Fruit fly (Drosophila melanogaster) whole organism, embryonic: ENCODE results near the gene CG13070.

Experiments used
- Aef1 ChIP-seq: fragments of 200-800 bp; sonication (Bioruptor generic); IDR thresholded peaks from 3 replicates; pipeline ENCODE4 v1.3.6; 2022; ENCODE audit warnings: missing biosample characterization, missing genetic modification characterization
- BEAF-32 ChIP-seq: fragments of 200-800 bp; sonication (Bioruptor generic); optimal IDR thresholded peaks from 3 replicates; lab custom pipeline; 2017; ENCODE audit warnings: missing biosample characterization, missing genetic modification characterization, mild to moderate bottlenecking, moderate library complexity, missing genetic modification reagents
- CG10209 ChIP-seq: fragments of 200-800 bp; sonication (Bioruptor generic); optimal IDR thresholded peaks from 3 replicates; lab custom pipeline; 2017; ENCODE audit warnings: missing biosample characterization, mild to moderate bottlenecking, missing genetic modification characterization, missing genetic modification reagents
- CG12104 ChIP-seq: fragments of 200-800 bp; sonication (Bioruptor generic); optimal IDR thresholded peaks from 3 replicates; lab custom pipeline; 2016; ENCODE audit warnings: missing biosample characterization, missing genetic modification characterization
- CG13296 ChIP-seq: fragments of 200-800 bp; sonication (Bioruptor generic); optimal IDR thresholded peaks from 3 replicates; lab custom pipeline; 2018; ENCODE audit warnings: missing biosample characterization, mild to moderate bottlenecking, missing genetic modification characterization
- CG13424 ChIP-seq: fragments of 200-800 bp; sonication (Bioruptor generic); optimal IDR thresholded peaks from 2 replicates; lab custom pipeline; 2019; ENCODE audit warnings: missing biosample characterization, mild to moderate bottlenecking, missing genetic modification characterization, moderate library complexity
- CG13624 ChIP-seq: fragments of 200-800 bp; sonication (Bioruptor generic); optimal IDR thresholded peaks from 2 replicates; lab custom pipeline; 2016; ENCODE audit warnings: missing biosample characterization, missing genetic modification characterization
- CG14050 ChIP-seq: fragments of 200-800 bp; sonication (Bioruptor generic); IDR thresholded peaks from 3 replicates; pipeline ENCODE4 v1.3.6; 2022; ENCODE audit warnings: missing biosample characterization, missing genetic modification characterization
- CG14710 ChIP-seq: fragments of 200-800 bp; sonication (Bioruptor generic); optimal IDR thresholded peaks from 3 replicates; lab custom pipeline; 2019; ENCODE audit warnings: missing biosample characterization, mild to moderate bottlenecking, missing genetic modification characterization, moderate library complexity
- CG15269 ChIP-seq: fragments of 200-800 bp; sonication (Bioruptor generic); optimal IDR thresholded peaks from 2 replicates; lab custom pipeline; 2018; ENCODE audit warnings: missing biosample characterization, mild to moderate bottlenecking, missing genetic modification characterization, moderate library complexity
- CG1529 ChIP-seq: fragments of 200-800 bp; sonication (Bioruptor generic); optimal IDR thresholded peaks from 3 replicates; lab custom pipeline; 2018; ENCODE audit warnings: missing biosample characterization, missing genetic modification characterization
- CG1602 ChIP-seq: fragments of 200-800 bp; sonication (Bioruptor generic); optimal IDR thresholded peaks from 3 replicates; lab custom pipeline; 2016; ENCODE audit warnings: missing biosample characterization, missing genetic modification characterization
- CG16813 ChIP-seq: fragments of 200-800 bp; sonication (Bioruptor generic); IDR thresholded peaks from 3 replicates; pipeline ENCODE4 v1.3.6; 2022; ENCODE audit warnings: missing biosample characterization, missing genetic modification characterization; ENCODE audit not compliant: partially characterized antibody
- CG17359 ChIP-seq: fragments of 200-800 bp; sonication (Bioruptor generic); optimal IDR thresholded peaks from 3 replicates; lab custom pipeline; 2018; ENCODE audit warnings: missing biosample characterization, mild to moderate bottlenecking, missing genetic modification characterization, moderate library complexity
- CG42726 ChIP-seq: fragments of 200-800 bp; sonication (Bioruptor generic); IDR thresholded peaks from 2 replicates; pipeline ENCODE4 v1.3.6; 2022; ENCODE audit warnings: missing biosample characterization, missing genetic modification characterization; ENCODE audit not compliant: partially characterized antibody
- CG4424 ChIP-seq: fragments of 200-800 bp; sonication (Bioruptor generic); optimal IDR thresholded peaks from 3 replicates; lab custom pipeline; 2016; ENCODE audit warnings: missing biosample characterization, missing genetic modification characterization
- CG6765 ChIP-seq: fragments of 200-800 bp; sonication (Bioruptor generic); optimal IDR thresholded peaks from 3 replicates; lab custom pipeline; 2017; ENCODE audit warnings: missing biosample characterization, mild to moderate bottlenecking, missing genetic modification characterization
- CG6791 ChIP-seq: fragments of 200-800 bp; sonication (Bioruptor generic); IDR thresholded peaks from 3 replicates; pipeline ENCODE4 v1.3.6; 2022; ENCODE audit warnings: missing biosample characterization, missing genetic modification characterization; ENCODE audit not compliant: partially characterized antibody
- CG7556 ChIP-seq: fragments of 200-800 bp; sonication (Bioruptor generic); optimal IDR thresholded peaks from 2 replicates; lab custom pipeline; 2017; ENCODE audit warnings: missing biosample characterization, mild to moderate bottlenecking, missing genetic modification characterization
- CG8359 ChIP-seq: fragments of 200-800 bp; sonication (Bioruptor generic); optimal IDR thresholded peaks from 2 replicates; lab custom pipeline; 2017; ENCODE audit warnings: missing biosample characterization, mild to moderate bottlenecking, missing genetic modification characterization, borderline replicate concordance
- E2f2 ChIP-seq: fragments of 200-800 bp; sonication (Bioruptor generic); IDR thresholded peaks from 2 replicates; pipeline ENCODE4 v1.3.6; 2022; ENCODE audit warnings: missing biosample characterization, missing genetic modification characterization
- Eip74EF ChIP-seq, 2 experiments: fragments of 200-800 bp in 1 of 2; fragments of >200 bp in 1 of 2; sonication (Bioruptor generic) in 1 of 2; optimal IDR thresholded peaks; 2 replicates each; lab custom pipeline; 2017 to 2019; ENCODE audit warnings: missing biosample characterization in 2 of 2, missing genetic modification characterization in 2 of 2, mild to moderate bottlenecking in 1 of 2, moderate library complexity in 1 of 2
- Ets97D ChIP-seq: fragments of 200-800 bp; sonication (Bioruptor generic); optimal IDR thresholded peaks from 3 replicates; lab custom pipeline; 2016; ENCODE audit warnings: missing biosample characterization, missing genetic modification characterization
- Hsf ChIP-seq: fragments of 200-800 bp; sonication (Bioruptor generic); optimal IDR thresholded peaks from 3 replicates; lab custom pipeline; 2016; ENCODE audit warnings: missing biosample characterization, missing genetic modification characterization
- Xrp1 ChIP-seq: fragments of 200-800 bp; sonication (Bioruptor generic); IDR thresholded peaks from 2 replicates; pipeline ENCODE4 v1.3.6; 2022; ENCODE audit warnings: missing biosample characterization, missing genetic modification characterization
- ac ChIP-seq: fragments of 200-800 bp; sonication (Bioruptor generic); optimal IDR thresholded peaks from 3 replicates; lab custom pipeline; 2017; ENCODE audit warnings: missing biosample characterization, mild to moderate bottlenecking, missing genetic modification characterization
- ap ChIP-seq: fragments of 200-800 bp; sonication (Bioruptor generic); IDR thresholded peaks from 2 replicates; pipeline ENCODE4 v1.3.6; 2022; ENCODE audit warnings: missing biosample characterization, missing genetic modification characterization
- az2 ChIP-seq: fragments of 200-800 bp; sonication (Bioruptor generic); optimal IDR thresholded peaks from 3 replicates; lab custom pipeline; 2016; ENCODE audit warnings: missing biosample characterization, missing genetic modification characterization
- bowl ChIP-seq: fragments of 200-800 bp; sonication (Bioruptor generic); IDR thresholded peaks from 2 replicates; pipeline ENCODE4 v1.3.6; 2022; ENCODE audit warnings: missing biosample characterization, missing genetic modification characterization
- br ChIP-seq: fragments of >200 bp; optimal IDR thresholded peaks from 2 replicates; lab custom pipeline; 2017
- bsh ChIP-seq, 2 experiments: fragments of 200-800 bp; sonication (Bioruptor generic); optimal IDR thresholded peaks; 2 replicates each; lab custom pipeline; 2017 to 2018; ENCODE audit warnings: mild to moderate bottlenecking in 2 of 2, missing biosample characterization in 2 of 2, missing genetic modification characterization in 2 of 2, moderate library complexity in 1 of 2
- chif ChIP-seq, 2 experiments: fragments of 200-800 bp; sonication (Bioruptor generic); optimal IDR thresholded peaks; 3 replicates each; lab custom pipeline; 2016; ENCODE audit warnings: missing biosample characterization in 2 of 2, missing genetic modification characterization in 2 of 2
- disco-r ChIP-seq: fragments of 200-800 bp; sonication (Bioruptor generic); optimal IDR thresholded peaks from 2 replicates; lab custom pipeline; 2016; ENCODE audit warnings: missing biosample characterization, missing genetic modification characterization
- eve ChIP-seq, 2 experiments: fragments of >200 bp; optimal IDR thresholded peaks; 2 replicates each; lab custom pipeline; 2017; ENCODE audit warnings: missing biosample characterization in 2 of 2, missing genetic modification characterization in 2 of 2
- gem ChIP-seq: fragments of 200-800 bp; sonication (Bioruptor generic); optimal IDR thresholded peaks from 2 replicates; lab custom pipeline; 2019; ENCODE audit warnings: missing biosample characterization, mild to moderate bottlenecking, missing genetic modification characterization, moderate library complexity
- grn ChIP-seq: fragments of 200-800 bp; sonication (Bioruptor generic); optimal IDR thresholded peaks from 3 replicates; lab custom pipeline; 2017; ENCODE audit warnings: missing biosample characterization, missing genetic modification characterization
- hbn ChIP-seq: fragments of 200-800 bp; sonication (Bioruptor generic); IDR thresholded peaks from 2 replicates; pipeline ENCODE4 v1.3.6; 2022; ENCODE audit warnings: missing biosample characterization, missing genetic modification characterization; ENCODE audit not compliant: partially characterized antibody
- hth ChIP-seq: fragments of >200 bp; optimal IDR thresholded peaks from 2 replicates; lab custom pipeline; 2017; ENCODE audit warnings: inconsistent platforms
- insv ChIP-seq, 2 experiments: fragments of 200-800 bp; sonication (Bioruptor generic); optimal IDR thresholded peaks; 3 replicates each; lab custom pipeline; 2016 to 2018; ENCODE audit warnings: missing biosample characterization in 2 of 2, missing genetic modification characterization in 2 of 2
- jumu ChIP-seq: fragments of 200-800 bp; sonication (Bioruptor generic); optimal IDR thresholded peaks from 3 replicates; lab custom pipeline; 2016; ENCODE audit warnings: missing biosample characterization, missing genetic modification characterization
- kah ChIP-seq: fragments of 200-800 bp; sonication (Bioruptor generic); optimal IDR thresholded peaks from 2 replicates; lab custom pipeline; 2018; ENCODE audit warnings: missing biosample characterization, mild to moderate bottlenecking, missing genetic modification characterization
- pfk ChIP-seq: fragments of 200-800 bp; sonication (Bioruptor generic); optimal IDR thresholded peaks from 2 replicates; lab custom pipeline; 2018; ENCODE audit warnings: missing biosample characterization, mild to moderate bottlenecking, missing genetic modification characterization, moderate library complexity
- pita ChIP-seq: fragments of 200-800 bp; sonication (Bioruptor generic); optimal IDR thresholded peaks from 2 replicates; lab custom pipeline; 2017; ENCODE audit warnings: missing biosample characterization, mild to moderate bottlenecking, missing genetic modification characterization
- psq ChIP-seq: fragments of 200-800 bp; sonication (Bioruptor generic); optimal IDR thresholded peaks from 2 replicates; lab custom pipeline; 2017; ENCODE audit warnings: missing biosample characterization, missing genetic modification characterization
- pzg ChIP-seq: fragments of 200-800 bp; sonication (Bioruptor generic); optimal IDR thresholded peaks from 3 replicates; lab custom pipeline; 2018; ENCODE audit warnings: missing biosample characterization, mild to moderate bottlenecking, missing genetic modification characterization, moderate library complexity
- scrt ChIP-seq: fragments of 200-800 bp; sonication (Bioruptor generic); optimal IDR thresholded peaks from 2 replicates; lab custom pipeline; 2018; ENCODE audit warnings: missing biosample characterization, mild to moderate bottlenecking, missing genetic modification characterization, moderate library complexity
- sens ChIP-seq: fragments of 200-800 bp; sonication (Bioruptor generic); peaks from one replicate; lab custom pipeline; 2016; ENCODE audit warnings: missing biosample characterization, missing genetic modification characterization
- sisA ChIP-seq: fragments of 200-800 bp; sonication (Bioruptor generic); IDR thresholded peaks from 2 replicates; pipeline ENCODE4 v1.3.6; 2022; ENCODE audit warnings: missing biosample characterization, missing genetic modification characterization
- tap ChIP-seq: fragments of 200-800 bp; optimal IDR thresholded peaks from 3 replicates; lab custom pipeline; 2019; ENCODE audit warnings: missing biosample characterization, mild to moderate bottlenecking, missing genetic modification characterization, moderate library complexity
- tgo ChIP-seq: fragments of 200-800 bp; sonication (Bioruptor generic); IDR thresholded peaks from 3 replicates; pipeline ENCODE4 v1.3.6; 2022; ENCODE audit warnings: missing biosample characterization, missing genetic modification characterization
- zf30C ChIP-seq: fragments of 200-800 bp; sonication (Bioruptor generic); optimal IDR thresholded peaks from 3 replicates; lab custom pipeline; 2018; ENCODE audit warnings: missing biosample characterization, mild to moderate bottlenecking, missing genetic modification characterization

Gene CG13070

dm6 chr3L:16286258-16286657 is 23.1 kb downstream of the CG13070 start (continued):
- peak in 1 of 2 experiments; percentile 51 for TF ChIP-seq Eip74EF (GFP tag; optimal IDR thresholded peaks at IDR 0.05; lab: Kevin White, UChicago)
- peak; percentile 74 for TF ChIP-seq sens
- TF ChIP-seq CG17359 (tag; lab: Kevin White, UChicago): peak; percentile 31
- TF ChIP-seq eve (GFP tag; optimal IDR thresholded peaks at IDR 0.05; lab: Kevin White, UChicago): no peak
- no peak for TF ChIP-seq CG8359
- no peak for TF ChIP-seq CG13624 (GFP tag; lab: Kevin White, UChicago)
- TF ChIP-seq Xrp1 (GFP tag; lab: Robert Waterston, UW): no peak
- no peak for TF ChIP-seq sisA (GFP tag; lab: Robert Waterston, UW)
- TF ChIP-seq hth (lab: Kevin White, UChicago): no peak
- no peak for TF ChIP-seq CG6791 (GFP tag; lab: Robert Waterston, UW)
- TF ChIP-seq tgo: peak; percentile 35; the same call in 2 of the 3 replicates
- TF ChIP-seq pita: no peak
- no peak for TF ChIP-seq Ets97D
- 0 out of 2 replicates have a peak, but pooled peaks have one; percentile 27 for TF ChIP-seq E2f2 (GFP tag; lab: Robert Waterston, UW)
- TF ChIP-seq psq (GFP tag; lab: Kevin White, UChicago): no peak
- no peak for TF ChIP-seq disco-r (GFP tag; lab: Kevin White, UChicago)
- no peak for TF ChIP-seq CG1529 (GFP tag; lab: Kevin White, UChicago)
- peak; percentile 12 to 16 for TF ChIP-seq bsh (GFP tag; optimal IDR thresholded peaks at IDR 0.05; lab: Kevin White, UChicago)
- TF ChIP-seq Aef1: 0 out of 3 replicates have a peak, but pooled peaks have one; percentile 10
- peak; percentile 23 for TF ChIP-seq CG13296 (GFP tag; lab: Kevin White, UChicago)
- TF ChIP-seq ac: no peak
- TF ChIP-seq az2 (GFP tag; lab: Kevin White, UChicago): no peak
- TF ChIP-seq Hsf: no peak
- no peak for TF ChIP-seq CG16813 (GFP tag; lab: Robert Waterston, UW)
- TF ChIP-seq bowl (GFP tag; lab: Robert Waterston, UW): no peak
- no peak for TF ChIP-seq CG14710 (tag; lab: Kevin White, UChicago)
- TF ChIP-seq CG42726 (GFP tag; lab: Robert Waterston, UW): no peak
- 0 out of 3 replicates have a peak, but pooled peaks have one; percentile 17 for TF ChIP-seq CG14050
- no peak for TF ChIP-seq hbn (GFP tag; lab: Robert Waterston, UW)
- TF ChIP-seq chif (GFP tag; optimal IDR thresholded peaks at IDR 0.05; lab: Kevin White, UChicago): no peak
- no peak for TF ChIP-seq zf30C (GFP tag; lab: Kevin White, UChicago)
- no peak for TF ChIP-seq CG6765 (GFP tag; lab: Kevin White, UChicago)
- TF ChIP-seq insv (GFP tag; optimal IDR thresholded peaks at IDR 0.05; lab: Kevin White, UChicago): no peak
- TF ChIP-seq CG10209 (GFP tag; lab: Kevin White, UChicago): no peak
- no peak for TF ChIP-seq pzg (GFP tag; lab: Kevin White, UChicago)
- peak; percentile 64 for TF ChIP-seq CG15269 (tag; lab: Kevin White, UChicago)
- no peak for TF ChIP-seq kah
- no peak for TF ChIP-seq br (lab: Kevin White, UChicago)
- peak; percentile 56 for TF ChIP-seq gem (tag; lab: Kevin White, UChicago)
- no peak for TF ChIP-seq CG7556
- peak; percentile 3 for TF ChIP-seq jumu
- TF ChIP-seq CG12104 (GFP tag; lab: Kevin White, UChicago): no peak
- no peak for TF ChIP-seq CG4424 (GFP tag; lab: Kevin White, UChicago)
- no peak for TF ChIP-seq CG1602 (GFP tag; lab: Kevin White, UChicago)
- no peak for TF ChIP-seq pfk (GFP tag; lab: Kevin White, UChicago)
- TF ChIP-seq scrt: no peak
- no peak for TF ChIP-seq grn (GFP tag; lab: Kevin White, UChicago)
- peak; percentile 40 for TF ChIP-seq tap (tag; lab: Kevin White, UChicago)
- no peak for TF ChIP-seq ap
- TF ChIP-seq BEAF-32 (GFP tag; lab: Kevin White, UChicago): no peak
- TF ChIP-seq CG13424 (tag; lab: Kevin White, UChicago): peak; percentile 54
